Worm (Caenorhabditis elegans) whole organism, early embryonic: ENCODE results near the gene ZC443.7.

Source experiments
- ama-1 ChIP-seq: fragments of 150-350 bp; optimal IDR thresholded peaks from 2 replicates; lab custom pipeline; 2014
- ceh-36 ChIP-seq: sonication (generic microtip); optimal IDR thresholded peaks from 2 replicates; lab custom pipeline; 2016; ENCODE audit warnings: missing genetic modification characterization, inconsistent platforms, missing compliant biosample characterization
- ets-7 ChIP-seq: sonication (generic microtip); optimal IDR thresholded peaks from 2 replicates; lab custom pipeline; 2016; ENCODE audit warnings: missing genotype, missing genetic modification characterization, missing compliant biosample characterization
- scrt-1 ChIP-seq: fragments of 200-800 bp; sonication (Bioruptor generic); IDR thresholded peaks from 2 replicates; pipeline ENCODE4 v1.3.6; 2022; ENCODE audit warnings: missing genetic modification characterization, missing compliant biosample characterization

- TF ChIP-seq ets-7 (tag; lab: Kevin White, UChicago) (no peak), scrt-1 (GFP tag; lab: Robert Waterston, UW) (no peak), ceh-36 (tag; lab: Kevin White, UChicago) (no peak), ama-1 (lab: Kevin White, UChicago) (no peak)
Observed at ce11 chrV:12792752-12793151, 13.5 kb upstream of the ZC443.7 start, which contains the start of gene ugt-5.
